Fruit fly (Drosophila melanogaster): ENCODE results near the gene CG6013.

CG6013 gene

dm6 chr3R:19069740-19070139 lies 38.4 kb downstream of the CG6013 start:
- TF ChIP-seq N (GFP tag; optimal IDR thresholded peaks at IDR 0.05): no peak
- no peak for TF ChIP-seq CG9705 (GFP tag; optimal IDR thresholded peaks at IDR 0.05)
- no peak for TF ChIP-seq jim (GFP tag; optimal IDR thresholded peaks at IDR 0.05)
- no peak for TF ChIP-seq GATAd (GFP tag; optimal IDR thresholded peaks at IDR 0.05)
- no peak for TF ChIP-seq dl (GFP tag; optimal IDR thresholded peaks at IDR 0.05; ENCODE audit: insufficient read depth in 1 of 2, partially characterized antibody in 2 of 2)
- no peak for TF ChIP-seq CG32264 (GFP tag; optimal IDR thresholded peaks at IDR 0.05)
- TF ChIP-seq tai (GFP tag; optimal IDR thresholded peaks at IDR 0.05): no peak
- TF ChIP-seq brk (GFP tag; optimal IDR thresholded peaks at IDR 0.05): no peak
- no peak for TF ChIP-seq rgr (GFP tag; optimal IDR thresholded peaks at IDR 0.05)
- no peak for TF ChIP-seq usp (GFP tag; optimal IDR thresholded peaks at IDR 0.05)
- TF ChIP-seq fru (GFP tag; optimal IDR thresholded peaks at IDR 0.05): no peak

dm6 chr3R:19070222-19070949 lies 39.1 kb downstream of the CG6013 start:
- TF ChIP-seq dsf (GFP tag; optimal IDR thresholded peaks at IDR 0.05; ENCODE audit: borderline replicate concordance) (no peak), CG32264 (GFP tag; optimal IDR thresholded peaks at IDR 0.05) (no peak), dl (GFP tag; optimal IDR thresholded peaks at IDR 0.05; ENCODE audit: insufficient read depth in 1 of 2, partially characterized antibody in 2 of 2) (no peak), OdsH (GFP tag; optimal IDR thresholded peaks at IDR 0.05) (no peak), GATAd (GFP tag; optimal IDR thresholded peaks at IDR 0.05) (no peak), Sp1 (GFP tag; optimal IDR thresholded peaks at IDR 0.05) (no peak), Hr83 (GFP tag; optimal IDR thresholded peaks at IDR 0.05; ENCODE audit: poor library complexity, severe bottlenecking) (no peak), Vsx2 (GFP tag; optimal IDR thresholded peaks at IDR 0.05; ENCODE audit: partially characterized antibody) (no peak)

- TF ChIP-seq sv (GFP tag; optimal IDR thresholded peaks at IDR 0.05): no peak
- TF ChIP-seq Hnf4 (GFP tag; optimal IDR thresholded peaks at IDR 0.05): no peak
- TF ChIP-seq woc (GFP tag; optimal IDR thresholded peaks at IDR 0.05): no peak
- no peak for TF ChIP-seq Dif (GFP tag; optimal IDR thresholded peaks at IDR 0.05; ENCODE audit: partially characterized antibody)
- no peak for TF ChIP-seq dsf (GFP tag; optimal IDR thresholded peaks at IDR 0.05; ENCODE audit: borderline replicate concordance)
Observed at dm6 chr3R:19071951-19072350, 40.6 kb downstream of the CG6013 start.

- TF ChIP-seq Mio (GFP tag; optimal IDR thresholded peaks at IDR 0.05): no peak
- peak; percentile 13 for TF ChIP-seq psq (GFP tag; optimal IDR thresholded peaks at IDR 0.05)
- no peak for TF ChIP-seq CrebA (GFP tag; optimal IDR thresholded peaks at IDR 0.05; ENCODE audit: borderline replicate concordance)
- no peak for TF ChIP-seq Jra (GFP tag; optimal IDR thresholded peaks at IDR 0.05)
- TF ChIP-seq usp (GFP tag; optimal IDR thresholded peaks at IDR 0.05): no peak
- TF ChIP-seq jim (GFP tag; optimal IDR thresholded peaks at IDR 0.05): no peak
- peak; percentile 50 for TF ChIP-seq HLH106 (tag; optimal IDR thresholded peaks at IDR 0.05)
- no peak for TF ChIP-seq CG9705 (GFP tag; optimal IDR thresholded peaks at IDR 0.05)
- peak; percentile 37 for TF ChIP-seq fru (GFP tag; optimal IDR thresholded peaks at IDR 0.05)
- TF ChIP-seq OdsH (GFP tag; optimal IDR thresholded peaks at IDR 0.05): peak; percentile 33
- peak; percentile 10 for TF ChIP-seq h (GFP tag; optimal IDR thresholded peaks at IDR 0.05)
- no peak for TF ChIP-seq Vsx2 (GFP tag; optimal IDR thresholded peaks at IDR 0.05; ENCODE audit: partially characterized antibody)
- TF ChIP-seq dmrt93B (GFP tag; optimal IDR thresholded peaks at IDR 0.05): no peak
- no peak for TF ChIP-seq woc (GFP tag; optimal IDR thresholded peaks at IDR 0.05)
- TF ChIP-seq Hr78 (GFP tag; optimal IDR thresholded peaks at IDR 0.05): no peak
- TF ChIP-seq dsf (GFP tag; optimal IDR thresholded peaks at IDR 0.05; ENCODE audit: borderline replicate concordance): no peak
- no peak for TF ChIP-seq lola (GFP tag; optimal IDR thresholded peaks at IDR 0.05)
- no peak for TF ChIP-seq sage (GFP tag; optimal IDR thresholded peaks at IDR 0.05)
- TF ChIP-seq Sp1 (GFP tag; optimal IDR thresholded peaks at IDR 0.05): peak; percentile 39
- TF ChIP-seq rgr (GFP tag; optimal IDR thresholded peaks at IDR 0.05): peak; percentile 37
- TF ChIP-seq Dfd (GFP tag; optimal IDR thresholded peaks at IDR 0.05): no peak
- TF ChIP-seq sv (GFP tag; optimal IDR thresholded peaks at IDR 0.05): no peak
- TF ChIP-seq tai (GFP tag; optimal IDR thresholded peaks at IDR 0.05): no peak
- no peak for TF ChIP-seq Abd-B (GFP tag; optimal IDR thresholded peaks at IDR 0.05)
- no peak for TF ChIP-seq Rel (GFP tag; optimal IDR thresholded peaks at IDR 0.05)
- no peak for TF ChIP-seq Rel (tag; optimal IDR thresholded peaks at IDR 0.05)
- peak; percentile 37 for TF ChIP-seq ey (GFP tag; optimal IDR thresholded peaks at IDR 0.05)
- TF ChIP-seq foxo (GFP tag; optimal IDR thresholded peaks at IDR 0.05): peak in 1 of 2 experiments; percentile 54
Observed at dm6 chr3R:19073002-19073401, 41.7 kb downstream of the CG6013 start.
